Worm (Caenorhabditis elegans) whole organism, midembryonic: ENCODE results near the gene F53B2.5.
A peak's percentile ranks its signal among the peaks of the same experiment; 100 is the strongest.

Source experiments
- T22C8.4 ChIP-seq: fragments of 200-800 bp; sonication (Bioruptor generic); IDR thresholded peaks from 2 replicates; pipeline ENCODE4 v1.3.6; 2022; ENCODE audit warnings: missing genetic modification characterization, missing compliant biosample characterization
- cog-1 ChIP-seq: sonication (generic microtip); optimal IDR thresholded peaks from 2 replicates; lab custom pipeline; 2016; ENCODE audit warnings: missing genetic modification characterization, missing compliant biosample characterization
- flt-1 ChIP-seq: fragments of 200-800 bp; sonication (Bioruptor generic); IDR thresholded peaks from 2 replicates; pipeline ENCODE4 v1.3.6; 2022; ENCODE audit warnings: missing genetic modification characterization, missing compliant biosample characterization
- klf-2 ChIP-seq: fragments of 200-800 bp; sonication (Bioruptor generic); conservative IDR thresholded peaks from 2 replicates; pipeline ENCODE4 v1.3.6; 2022; ENCODE audit warnings: missing genetic modification reagents, missing genetic modification characterization, missing compliant biosample characterization
- med-1 ChIP-seq: sonication (generic microtip); optimal IDR thresholded peaks from 2 replicates; lab custom pipeline; 2017; ENCODE audit warnings: missing genetic modification characterization, mild to moderate bottlenecking, missing compliant biosample characterization, antibody characterized with exemption, missing genetic modification reagents; ENCODE audit not compliant: insufficient read depth
- ref-1 ChIP-seq: fragments of 200-800 bp; sonication (Bioruptor generic); conservative IDR thresholded peaks from 2 replicates; pipeline ENCODE4 v1.3.6; 2022; ENCODE audit warnings: missing genetic modification reagents, missing genetic modification characterization, missing compliant biosample characterization
- tab-1 ChIP-seq: fragments of 200-800 bp; sonication (Bioruptor generic); IDR thresholded peaks from 2 replicates; pipeline ENCODE4 v1.3.6; 2022; ENCODE audit warnings: missing genetic modification characterization, missing compliant biosample characterization
- ztf-23 ChIP-seq: fragments of 200-800 bp; sonication (Bioruptor generic); IDR thresholded peaks from 2 replicates; pipeline ENCODE4 v1.3.6; 2022; ENCODE audit warnings: missing genetic modification reagents, missing genetic modification characterization, missing compliant biosample characterization
- ztf-29 ChIP-seq: fragments of 200-800 bp; sonication (Bioruptor generic); IDR thresholded peaks from 2 replicates; pipeline ENCODE4 v1.3.6; 2022; ENCODE audit warnings: missing genetic modification reagents, missing genetic modification characterization, missing compliant biosample characterization

F53B2.5 gene

ce11 chrIV:12551944-12552343 is 21.0 kb upstream of the F53B2.5 start:
- TF ChIP-seq tab-1 (GFP tag; lab: Robert Waterston, UW) (no peak), flt-1 (no peak), ztf-23 (GFP tag; lab: Robert Waterston, UW) (no peak), T22C8.4 (GFP tag; lab: Robert Waterston, UW) (no peak), ref-1 (GFP tag; lab: Robert Waterston, UW) (no peak), cog-1 (tag; lab: Kevin White, UChicago) (no peak), med-1 (no peak), klf-2 (GFP tag; lab: Robert Waterston, UW) (no peak), ztf-29 (GFP tag; lab: Robert Waterston, UW) (no peak)

- TF ChIP-seq T22C8.4 (GFP tag; lab: Robert Waterston, UW) (no peak), ztf-29 (GFP tag; lab: Robert Waterston, UW) (no peak), tab-1 (GFP tag; lab: Robert Waterston, UW) (no peak), flt-1 (no peak), klf-2 (GFP tag; lab: Robert Waterston, UW) (no peak), ref-1 (GFP tag; lab: Robert Waterston, UW) (no peak), cog-1 (tag; lab: Kevin White, UChicago) (no peak), ztf-23 (GFP tag; lab: Robert Waterston, UW) (no peak), med-1 (no peak)
Measured at ce11 chrIV:12549014-12549413, 18.1 kb upstream of the F53B2.5 start.

- TF ChIP-seq flt-1 (no peak), klf-2 (GFP tag; lab: Robert Waterston, UW) (no peak), med-1 (no peak), cog-1 (tag; lab: Kevin White, UChicago) (no peak), ztf-29 (GFP tag; lab: Robert Waterston, UW) (no peak), tab-1 (GFP tag; lab: Robert Waterston, UW) (no peak), ztf-23 (GFP tag; lab: Robert Waterston, UW) (no peak), ref-1 (GFP tag; lab: Robert Waterston, UW) (no peak), T22C8.4 (GFP tag; lab: Robert Waterston, UW) (no peak)
Measured at ce11 chrIV:12547824-12548223, 16.9 kb upstream of the F53B2.5 start, which contains the start of gene ipmk-1. Gene ipmk-1 (plus strand): TSS chrIV:12548124.

ce11 chrIV:12545902-12546301 is 15.0 kb upstream of the F53B2.5 start:
- TF ChIP-seq ztf-23 (GFP tag; lab: Robert Waterston, UW) (no peak), ztf-29 (GFP tag; lab: Robert Waterston, UW) (no peak), klf-2 (GFP tag; lab: Robert Waterston, UW) (no peak), cog-1 (tag; lab: Kevin White, UChicago) (no peak), med-1 (no peak), T22C8.4 (GFP tag; lab: Robert Waterston, UW) (no peak), flt-1 (no peak), ref-1 (GFP tag; lab: Robert Waterston, UW) (no peak), tab-1 (GFP tag; lab: Robert Waterston, UW) (no peak)

- TF ChIP-seq klf-2 (GFP tag; lab: Robert Waterston, UW), result no peak
- TF ChIP-seq ztf-29 (GFP tag; lab: Robert Waterston, UW), result no peak
- no peak for TF ChIP-seq ztf-23 (GFP tag; lab: Robert Waterston, UW)
- TF ChIP-seq T22C8.4 (GFP tag; lab: Robert Waterston, UW), result no peak
- TF ChIP-seq flt-1, result no peak
- no peak for TF ChIP-seq ref-1 (GFP tag; lab: Robert Waterston, UW)
- TF ChIP-seq tab-1 (GFP tag; lab: Robert Waterston, UW), result no peak
- TF ChIP-seq med-1, result no peak
- TF ChIP-seq cog-1 (tag; lab: Kevin White, UChicago), result no peak
Measured at ce11 chrIV:12545393-12545792, 14.4 kb upstream of the F53B2.5 start.

ce11 chrIV:12544624-12545023 is 13.7 kb upstream of the F53B2.5 start:
- TF ChIP-seq flt-1, result 0 out of 2 replicates have a peak, but pooled peaks have one; percentile 43
- no peak for TF ChIP-seq cog-1 (tag; lab: Kevin White, UChicago)

- no peak for TF ChIP-seq klf-2 (GFP tag; lab: Robert Waterston, UW)
Measured at ce11 chrIV:12542011-12542410, 11.1 kb upstream of the F53B2.5 start, which contains the start of gene ham-1. Gene ham-1 (plus strand): TSS chrIV:12542183.

ce11 chrIV:12540242-12540641 is 9.3 kb upstream of the F53B2.5 start:
- TF ChIP-seq tab-1 (GFP tag; lab: Robert Waterston, UW), result no peak
- TF ChIP-seq klf-2 (GFP tag; lab: Robert Waterston, UW), result no peak
- no peak for TF ChIP-seq ztf-23 (GFP tag; lab: Robert Waterston, UW)
- no peak for TF ChIP-seq ref-1 (GFP tag; lab: Robert Waterston, UW)
- no peak for TF ChIP-seq ztf-29 (GFP tag; lab: Robert Waterston, UW)
- no peak for TF ChIP-seq med-1
- no peak for TF ChIP-seq flt-1
- TF ChIP-seq cog-1 (tag; lab: Kevin White, UChicago), result no peak
- no peak for TF ChIP-seq T22C8.4 (GFP tag; lab: Robert Waterston, UW)

- TF ChIP-seq klf-2 (GFP tag; lab: Robert Waterston, UW) (no peak), T22C8.4 (GFP tag; lab: Robert Waterston, UW) (no peak), med-1 (no peak), ztf-23 (GFP tag; lab: Robert Waterston, UW) (no peak), ztf-29 (GFP tag; lab: Robert Waterston, UW) (no peak), flt-1 (no peak), ref-1 (GFP tag; lab: Robert Waterston, UW) (no peak), tab-1 (GFP tag; lab: Robert Waterston, UW) (no peak), cog-1 (tag; lab: Kevin White, UChicago) (no peak)
Measured at ce11 chrIV:12537694-12538093, 6.7 kb upstream of the F53B2.5 start.

- TF ChIP-seq ref-1 (GFP tag; lab: Robert Waterston, UW) (no peak), ztf-23 (GFP tag; lab: Robert Waterston, UW) (no peak), T22C8.4 (GFP tag; lab: Robert Waterston, UW) (no peak), flt-1 (no peak), tab-1 (GFP tag; lab: Robert Waterston, UW) (no peak), med-1 (no peak), ztf-29 (GFP tag; lab: Robert Waterston, UW) (no peak), klf-2 (GFP tag; lab: Robert Waterston, UW) (no peak), cog-1 (tag; lab: Kevin White, UChicago) (no peak)
Measured at ce11 chrIV:12536358-12536757, 5.4 kb upstream of the F53B2.5 start.
